Fruit fly (Drosophila melanogaster) whole organism: Measurements from ENCODE around the gene CG32655.

ENCODE experiments used
- CG8478 ChIP-seq: fragments of >200 bp; optimal IDR thresholded peaks from 2 replicates; lab custom pipeline; 2018; ENCODE audit warnings: inconsistent platforms
- EcR ChIP-seq, 2 experiments: fragments of >200 bp; optimal IDR thresholded peaks; 2 replicates each; lab custom pipeline; 2017; ENCODE audit warnings: missing biosample characterization in 2 of 2, missing genetic modification characterization in 2 of 2, missing genetic modification reagents in 2 of 2
- pan ChIP-seq: fragments of >200 bp; optimal IDR thresholded peaks from 2 replicates; lab custom pipeline; 2017
- psq ChIP-seq: fragments of >200 bp; optimal IDR thresholded peaks from 2 replicates; lab custom pipeline; 2017
- usp ChIP-seq: fragments of >200 bp; optimal IDR thresholded peaks from 2 replicates; lab custom pipeline; 2017; ENCODE audit warnings: missing biosample characterization, missing genetic modification characterization, mixed read lengths

DNA sequence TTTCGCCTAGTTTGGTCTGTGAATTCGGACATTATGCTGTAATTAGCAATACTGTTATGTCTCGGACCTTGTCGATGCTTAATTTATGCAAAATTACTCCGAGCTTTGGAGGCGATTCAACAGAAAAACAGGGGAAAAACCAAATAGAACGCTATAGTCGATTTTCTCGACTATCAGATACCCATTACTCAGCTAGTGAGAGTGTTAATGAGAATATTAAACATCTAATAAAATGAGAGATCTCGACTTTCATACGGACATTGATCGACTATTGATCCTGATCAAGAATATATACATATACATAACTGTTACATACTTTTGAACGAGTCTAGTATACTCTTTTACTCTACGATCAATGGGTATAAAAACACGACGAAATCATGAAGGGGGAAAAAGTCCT is 13.2 kb upstream of the CG32655 start:
- TF ChIP-seq psq (lab: Kevin White, UChicago) (no peak), CG8478 (lab: Kevin White, UChicago) (no peak), EcR (GFP tag; optimal IDR thresholded peaks at IDR 0.05; lab: Kevin White, UChicago) (no peak), usp (GFP tag; lab: Kevin White, UChicago) (no peak), pan (lab: Kevin White, UChicago) (no peak)
